Fruit fly (Drosophila melanogaster): ENCODE measurements around the gene CG13473.

The CG13473 gene

DNA sequence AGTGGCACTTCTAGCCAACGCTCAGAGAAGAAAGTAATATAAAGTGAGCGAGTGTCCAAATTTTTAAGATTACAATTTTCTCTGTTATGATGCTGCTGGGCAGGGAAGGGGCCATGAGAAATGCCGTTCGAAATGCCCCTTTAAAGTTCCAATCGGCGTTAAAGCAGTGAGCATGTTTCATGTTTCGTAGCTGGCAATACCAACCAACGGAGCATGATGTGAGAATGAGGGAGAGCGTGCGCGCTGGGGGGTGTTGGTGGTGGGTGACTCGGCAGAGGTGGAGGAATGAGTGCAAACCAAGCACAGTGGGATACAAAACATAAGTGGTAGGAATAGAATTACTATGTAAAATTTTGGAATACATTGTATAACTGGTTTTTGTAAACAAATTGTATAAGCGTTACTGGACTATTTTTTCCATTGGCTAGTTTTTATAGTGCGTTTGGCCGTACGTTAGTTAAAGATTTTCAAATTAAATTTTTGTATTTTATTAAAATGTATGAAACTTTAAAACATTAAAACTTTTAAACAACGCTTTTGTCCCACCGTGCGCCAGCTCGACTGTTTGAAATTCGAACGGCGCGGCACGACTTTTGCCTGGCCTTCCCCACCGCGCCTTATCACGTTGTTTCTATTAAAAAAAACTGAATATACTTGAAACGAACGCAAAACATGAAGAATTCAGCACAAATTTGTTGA lies 30.7 kb downstream of the CG13473 start (continued):
- peak; percentile 100 for TF ChIP-seq CG10543 (GFP tag; optimal IDR thresholded peaks at IDR 0.05)
- TF ChIP-seq dimm (GFP tag; IDR thresholded peaks at IDR 0.05): peak; percentile 99
- peak; percentile 99 for TF ChIP-seq GATAe (GFP tag; conservative IDR thresholded peaks at IDR 0.05)
- peak; percentile 99 for TF ChIP-seq scrt (GFP tag; optimal IDR thresholded peaks at IDR 0.05)
- TF ChIP-seq CG4328 (GFP tag; optimal IDR thresholded peaks at IDR 0.05): peak; percentile 100
- peak; percentile 87 for TF ChIP-seq CG7745 (tag; optimal IDR thresholded peaks at IDR 0.05)
- TF ChIP-seq CG10321 (GFP tag; IDR thresholded peaks at IDR 0.05): peak; percentile 89
- TF ChIP-seq gfzf (GFP tag; optimal IDR thresholded peaks at IDR 0.05): peak; percentile 28
- peak; percentile 95 for TF ChIP-seq ash1 (GFP tag; optimal IDR thresholded peaks at IDR 0.05)
- peak; percentile 96 for TF ChIP-seq grn (GFP tag; optimal IDR thresholded peaks at IDR 0.05)
- TF ChIP-seq CG7786 (GFP tag; optimal IDR thresholded peaks at IDR 0.05): peak; percentile 99
- TF ChIP-seq Meics (GFP tag; optimal IDR thresholded peaks at IDR 0.05): peak; percentile 100
- peak; percentile 100 for TF ChIP-seq Sox102F (GFP tag; optimal IDR thresholded peaks at IDR 0.05)
- peak; percentile 98 for TF ChIP-seq ro (GFP tag; IDR thresholded peaks at IDR 0.05)
- TF ChIP-seq peb (GFP tag; IDR thresholded peaks at IDR 0.05): peak; percentile 99
- peak; percentile 99 for TF ChIP-seq CG31224 (GFP tag; IDR thresholded peaks at IDR 0.05)
- TF ChIP-seq CG1603 (tag; optimal IDR thresholded peaks at IDR 0.05): peak; percentile 94
- peak; percentile 98 for TF ChIP-seq chm (GFP tag; IDR thresholded peaks at IDR 0.05)
- no peak for TF ChIP-seq hbn (GFP tag; IDR thresholded peaks at IDR 0.05; ENCODE audit: partially characterized antibody)
- TF ChIP-seq CG4282 (GFP tag; optimal IDR thresholded peaks at IDR 0.05): peak; percentile 97
- TF ChIP-seq zen2 (GFP tag; IDR thresholded peaks at IDR 0.05; ENCODE audit: partially characterized antibody): no peak
- peak; percentile 98 for TF ChIP-seq CG5953 (GFP tag; IDR thresholded peaks at IDR 0.05)
- peak; percentile 99 for TF ChIP-seq exex (tag; optimal IDR thresholded peaks at IDR 0.05)
- peak; percentile 73 for TF ChIP-seq CG9797 (GFP tag; optimal IDR thresholded peaks at IDR 0.05)
- peak; percentile 99 for TF ChIP-seq Vsx1 (GFP tag; optimal IDR thresholded peaks at IDR 0.05)
- peak; percentile 98 for TF ChIP-seq pnt (GFP tag; optimal IDR thresholded peaks at IDR 0.05)
- peak; percentile 100 for TF ChIP-seq Oli (tag; optimal IDR thresholded peaks at IDR 0.05)
- TF ChIP-seq gcm2 (GFP tag; optimal IDR thresholded peaks at IDR 0.05): peak; percentile 98
- TF ChIP-seq Dfd (GFP tag; optimal IDR thresholded peaks at IDR 0.05): peak in 1 of 2 experiments; percentile 97
- peak; percentile 100 for TF ChIP-seq CG13296 (GFP tag; optimal IDR thresholded peaks at IDR 0.05)
- TF ChIP-seq Hey (tag; optimal IDR thresholded peaks at IDR 0.05): peak; percentile 98
- peak; percentile 100 for TF ChIP-seq dmrt99B (tag; optimal IDR thresholded peaks at IDR 0.05)
- peak; percentile 100 for TF ChIP-seq CG31441 (GFP tag; IDR thresholded peaks at IDR 0.05)
- TF ChIP-seq Dbx (GFP tag; IDR thresholded peaks at IDR 0.05): peak; percentile 100
- TF ChIP-seq odd (GFP tag; optimal IDR thresholded peaks at IDR 0.05): peak; percentile 100
- peak; percentile 99 for TF ChIP-seq sisA (GFP tag; IDR thresholded peaks at IDR 0.05)
- TF ChIP-seq pros (GFP tag; optimal IDR thresholded peaks at IDR 0.05): peak; percentile 99
- peak; percentile 99 for TF ChIP-seq Mad (GFP tag; optimal IDR thresholded peaks at IDR 0.05)
- TF ChIP-seq caup (GFP tag; optimal IDR thresholded peaks at IDR 0.05; ENCODE audit: severe bottlenecking): peak; percentile 100
- peak; percentile 97 for TF ChIP-seq sima (GFP tag; optimal IDR thresholded peaks at IDR 0.05)
- TF ChIP-seq zfh2 (GFP tag; optimal IDR thresholded peaks at IDR 0.05): peak; percentile 99
- peak; percentile 64 for TF ChIP-seq knrl (GFP tag; IDR thresholded peaks at IDR 0.05; ENCODE audit: partially characterized antibody)
- peak; percentile 100 for TF ChIP-seq rib (GFP tag; IDR thresholded peaks at IDR 0.05)
- TF ChIP-seq CG30020 (tag; optimal IDR thresholded peaks at IDR 0.05): peak; percentile 94
- TF ChIP-seq CG17361 (GFP tag; IDR thresholded peaks at IDR 0.05): peak; percentile 100
- TF ChIP-seq br (optimal IDR thresholded peaks at IDR 0.05): no peak
- TF ChIP-seq NK7.1 (GFP tag; optimal IDR thresholded peaks at IDR 0.05): peak; percentile 99
- peak; percentile 99 for TF ChIP-seq shn (GFP tag; optimal IDR thresholded peaks at IDR 0.05)
- peak; percentile 72 for TF ChIP-seq stwl (tag; optimal IDR thresholded peaks at IDR 0.05)
